Worm (Caenorhabditis elegans): ENCODE measurements around the gene Y66D12A.1.

Y66D12A.1 gene

ce11 chrIII:11611618-11612247, 3.8 kb downstream of the Y66D12A.1 start:
- TF ChIP-seq zfh-2 (GFP tag; conservative IDR thresholded peaks at IDR 0.05), result peak; percentile 90
- 0 out of 2 replicates have a peak, but pooled peaks have one; percentile 28 for TF ChIP-seq bed-2 (GFP tag; IDR thresholded peaks at IDR 0.05)
- no peak for TF ChIP-seq K11D2.4 (GFP tag; IDR thresholded peaks at IDR 0.05)
- TF ChIP-seq C17E4.6 (GFP tag; IDR thresholded peaks at IDR 0.05), result no peak
- no peak for TF ChIP-seq madf-8 (GFP tag; conservative IDR thresholded peaks at IDR 0.05)
- TF ChIP-seq mcd-1 (GFP tag; IDR thresholded peaks at IDR 0.05), result peak; percentile 54; the same call in 1 of the 2 replicates
- TF ChIP-seq egrh-3 (GFP tag; IDR thresholded peaks at IDR 0.05), result peak; percentile 99
- TF ChIP-seq akir-1 (GFP tag; optimal IDR thresholded peaks at IDR 0.05), result no peak
- TF ChIP-seq F37B4.10 (GFP tag; IDR thresholded peaks at IDR 0.05), result 0 out of 2 replicates have a peak, but pooled peaks have one; percentile 20
- TF ChIP-seq ceh-58 (GFP tag; IDR thresholded peaks at IDR 0.05), result no peak

- TF ChIP-seq F57A8.1 (GFP tag; optimal IDR thresholded peaks at IDR 0.05) (no peak), lin-26 (GFP tag; IDR thresholded peaks at IDR 0.05) (no peak), madf-3 (GFP tag; IDR thresholded peaks at IDR 0.05) (no peak), ztf-26 (tag; optimal IDR thresholded peaks at IDR 0.05) (no peak), K12H6.12 (tag; optimal IDR thresholded peaks at IDR 0.05) (no peak), ceh-79 (tag; optimal IDR thresholded peaks at IDR 0.05) (no peak), hrde-1 (tag; optimal IDR thresholded peaks at IDR 0.05; ENCODE audit: borderline replicate concordance) (no peak), dpl-1 (GFP tag; optimal IDR thresholded peaks at IDR 0.05) (no peak), hlh-26 (GFP tag; conservative IDR thresholded peaks at IDR 0.05) (no peak), zim-3 (tag; optimal IDR thresholded peaks at IDR 0.05) (no peak), aptf-2 (GFP tag; conservative IDR thresholded peaks at IDR 0.05) (no peak), nhr-179 (tag; optimal IDR thresholded peaks at IDR 0.05) (no peak), nhr-27 (tag; optimal IDR thresholded peaks at IDR 0.05) (no peak), F57C9.4 (tag; optimal IDR thresholded peaks at IDR 0.05) (no peak), egl-18 (GFP tag; IDR thresholded peaks at IDR 0.05) (no peak), snpc-3.4 (tag; optimal IDR thresholded peaks at IDR 0.05) (no peak), snpc-1.3 (tag; optimal IDR thresholded peaks at IDR 0.05; ENCODE audit: insufficient read depth) (no peak), lir-1 (GFP tag; conservative IDR thresholded peaks at IDR 0.05) (no peak), unc-62 (GFP tag; optimal IDR thresholded peaks at IDR 0.05) (no peak), lin-54 (GFP tag; optimal IDR thresholded peaks at IDR 0.05) (no peak)
Observed at ce11 chrIII:11612371-11612770, 4.4 kb downstream of the Y66D12A.1 start, which contains the start of the genes Y66A7A.9 and Y66A7A.4. Y66A7A.9 (minus strand) TSS chrIII:11612471. Y66A7A.4 (plus strand) TSS chrIII:11612607.

ce11 chrIII:11614874-11615273, 6.9 kb downstream of the Y66D12A.1 start:
- TF ChIP-seq athp-1 (tag; optimal IDR thresholded peaks at IDR 0.05) (no peak), nfya-2 (GFP tag; IDR thresholded peaks at IDR 0.05) (no peak), ztf-6 (GFP tag; IDR thresholded peaks at IDR 0.05) (no peak)

- TF ChIP-seq lin-54 (GFP tag; optimal IDR thresholded peaks at IDR 0.05), result no peak
- TF ChIP-seq attf-3 (GFP tag; conservative IDR thresholded peaks at IDR 0.05), result peak; percentile 66
- no peak for TF ChIP-seq F10E7.11 (tag; optimal IDR thresholded peaks at IDR 0.05)
- TF ChIP-seq F33H1.4 (GFP tag; IDR thresholded peaks at IDR 0.05), result peak; percentile 17; the same call in 1 of the 2 replicates
- no peak for TF ChIP-seq mel-28 (tag; optimal IDR thresholded peaks at IDR 0.05; ENCODE audit: borderline replicate concordance)
- no peak for TF ChIP-seq zfh-2 (GFP tag; conservative IDR thresholded peaks at IDR 0.05)
- TF ChIP-seq B0035.1 (tag; optimal IDR thresholded peaks at IDR 0.05), result no peak
- no peak for TF ChIP-seq madf-3 (GFP tag; IDR thresholded peaks at IDR 0.05)
- no peak for TF ChIP-seq tbp1 (GFP tag; optimal IDR thresholded peaks at IDR 0.05)
- TF ChIP-seq B0261.1 (tag; optimal IDR thresholded peaks at IDR 0.05), result no peak
- no peak for TF ChIP-seq egrh-3 (GFP tag; IDR thresholded peaks at IDR 0.05)
- TF ChIP-seq akir-1 (GFP tag; optimal IDR thresholded peaks at IDR 0.05), result no peak
- TF ChIP-seq hlh-26 (GFP tag; conservative IDR thresholded peaks at IDR 0.05), result no peak
- TF ChIP-seq mes-4 (tag; optimal IDR thresholded peaks at IDR 0.05), result no peak
- TF ChIP-seq B0336.3 (GFP tag; IDR thresholded peaks at IDR 0.05), result no peak
- no peak for TF ChIP-seq ekl-4 (GFP tag; IDR thresholded peaks at IDR 0.05)
- TF ChIP-seq lsl-1 (GFP tag; optimal IDR thresholded peaks at IDR 0.05), result peak; percentile 14
Observed at ce11 chrIII:11615802-11616201, 7.8 kb downstream of the Y66D12A.1 start.

Data from whole organism, young adult.